Worm (Caenorhabditis elegans): ENCODE measurements around the gene C27C12.1.

Gene C27C12.1

ce11 chrX:14849054-14849453 is 4.5 kb downstream of the C27C12.1 start, which contains the start of gene acd-3:
Gene acd-3 (plus strand): TSS chrX:14849275.
- no peak for TF ChIP-seq unc-62 (GFP tag; optimal IDR thresholded peaks at IDR 0.05)

DNA sequence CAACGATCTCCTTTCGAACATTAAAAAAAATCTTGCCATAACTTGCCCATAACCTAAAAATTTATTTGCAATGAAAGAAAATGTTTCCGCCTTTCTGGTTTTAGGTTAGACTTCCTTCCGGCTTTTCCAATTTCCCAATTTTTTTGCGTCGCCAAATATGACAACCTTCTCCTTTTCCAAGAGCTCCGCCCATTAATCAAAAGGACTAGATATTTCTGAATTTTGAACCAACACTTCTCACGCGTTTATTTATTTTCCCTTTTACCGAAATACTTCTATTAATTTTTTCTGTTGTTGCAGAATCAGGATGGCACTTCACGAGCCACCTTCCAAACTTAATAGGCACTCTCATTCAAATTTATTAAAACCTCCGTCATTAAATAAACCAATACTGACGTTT is 7.9 kb downstream of the C27C12.1 start, which contains the start of gene egrh-1:
Gene egrh-1 (plus strand): TSS at position 301 of the 400 bp plus-strand sequence.
- no peak for TF ChIP-seq unc-62 (GFP tag; optimal IDR thresholded peaks at IDR 0.05)

ce11 chrX:14844481-14844880 is 9.1 kb downstream of the C27C12.1 start:
- TF ChIP-seq unc-62 (GFP tag; optimal IDR thresholded peaks at IDR 0.05), result no peak

- TF ChIP-seq unc-62 (GFP tag; optimal IDR thresholded peaks at IDR 0.05), result no peak
These were observed 10.7 kb downstream of the C27C12.1 start for ce11 chrX:14842846-14843369.

ce11 chrX:14841030-14841429 is 12.5 kb downstream of the C27C12.1 start:
- no peak for TF ChIP-seq unc-62 (GFP tag; optimal IDR thresholded peaks at IDR 0.05)

ce11 chrX:14838339-14838738 is 15.2 kb downstream of the C27C12.1 start:
- TF ChIP-seq unc-62 (GFP tag; optimal IDR thresholded peaks at IDR 0.05), result no peak

- no peak for TF ChIP-seq unc-62 (GFP tag; optimal IDR thresholded peaks at IDR 0.05)
These were observed 22.0 kb downstream of the C27C12.1 start, which contains the start of gene dpf-2 for ce11 chrX:14831531-14831930. Gene dpf-2 (plus strand): TSS chrX:14831831.

DNA sequence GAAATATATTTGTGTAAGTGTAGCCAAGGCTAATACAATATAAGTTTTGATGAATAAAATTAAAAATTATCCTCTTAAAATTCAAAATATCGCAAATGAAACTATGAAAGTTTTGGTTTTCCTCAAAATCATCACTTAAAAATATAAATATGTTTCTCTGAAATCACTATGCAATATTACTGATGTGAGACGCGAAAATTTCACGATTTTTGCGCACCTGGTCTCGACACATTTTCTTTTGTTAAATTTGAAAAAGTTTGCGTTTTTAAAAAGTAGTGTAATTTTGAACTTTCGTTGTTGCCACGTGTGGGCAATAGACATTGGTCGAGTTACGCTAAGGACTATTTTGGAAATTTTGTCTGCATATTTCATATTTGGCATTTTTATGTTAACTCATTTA is 24.8 kb downstream of the C27C12.1 start:
- TF ChIP-seq unc-62 (GFP tag; optimal IDR thresholded peaks at IDR 0.05), result no peak

ce11 chrX:14824490-14825050 is 29.0 kb downstream of the C27C12.1 start, which contains the start of gene mbk-1:
Gene mbk-1 (minus strand): TSS chrX:14824540.
- no peak for TF ChIP-seq unc-62 (GFP tag; optimal IDR thresholded peaks at IDR 0.05)

DNA sequence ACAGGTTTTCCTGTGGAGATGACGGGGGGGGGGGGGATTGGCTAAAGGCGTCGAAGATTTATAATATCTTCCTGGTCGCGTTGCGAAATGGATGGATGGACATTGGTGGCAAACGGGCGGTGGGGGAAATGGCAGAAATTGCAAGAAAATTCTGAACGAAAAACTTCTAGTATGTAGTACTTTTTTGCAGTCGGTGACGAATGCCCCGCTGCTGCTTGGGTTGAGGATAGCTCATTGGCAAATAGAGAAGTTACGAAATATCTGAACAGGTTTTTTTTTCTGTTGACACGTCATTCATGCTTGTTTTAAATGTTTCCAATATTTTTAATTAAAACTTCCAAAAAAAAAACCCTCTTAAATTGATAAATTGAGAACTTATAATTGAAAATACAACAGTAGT is 34.1 kb downstream of the C27C12.1 start:
- TF ChIP-seq unc-62 (GFP tag; optimal IDR thresholded peaks at IDR 0.05), result no peak

ce11 chrX:14818464-14819259 is 34.9 kb downstream of the C27C12.1 start, which contains the start of gene epn-1:
Gene epn-1 (minus strand): TSS chrX:14818514.
- no peak for TF ChIP-seq unc-62 (GFP tag; optimal IDR thresholded peaks at IDR 0.05)

ce11 chrX:14816717-14817116 is 36.8 kb downstream of the C27C12.1 start:
- TF ChIP-seq unc-62 (GFP tag; optimal IDR thresholded peaks at IDR 0.05), result no peak

DNA sequence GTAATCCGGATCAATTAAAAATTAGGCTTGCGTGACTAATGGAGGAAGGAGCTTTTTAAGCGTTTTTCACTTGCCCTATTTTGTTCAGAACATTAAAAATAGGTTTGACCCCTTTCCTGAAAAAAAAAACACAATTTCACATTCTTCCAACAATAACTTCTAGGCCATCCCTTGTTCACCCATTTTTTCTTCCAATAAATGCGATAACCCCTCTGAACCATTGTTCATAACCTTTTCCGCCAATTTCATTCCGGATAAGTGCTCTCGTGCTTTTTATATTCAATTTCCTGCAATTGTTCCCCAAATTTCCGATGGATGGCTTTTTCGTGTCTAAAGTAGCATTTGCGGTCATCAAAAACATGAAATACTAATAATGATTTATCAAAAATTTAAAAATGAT is 38.1 kb downstream of the C27C12.1 start:
- TF ChIP-seq unc-62 (GFP tag; optimal IDR thresholded peaks at IDR 0.05), result no peak

ce11 chrX:14813398-14813797 is 40.2 kb downstream of the C27C12.1 start:
- TF ChIP-seq unc-62 (GFP tag; optimal IDR thresholded peaks at IDR 0.05), result no peak

DNA sequence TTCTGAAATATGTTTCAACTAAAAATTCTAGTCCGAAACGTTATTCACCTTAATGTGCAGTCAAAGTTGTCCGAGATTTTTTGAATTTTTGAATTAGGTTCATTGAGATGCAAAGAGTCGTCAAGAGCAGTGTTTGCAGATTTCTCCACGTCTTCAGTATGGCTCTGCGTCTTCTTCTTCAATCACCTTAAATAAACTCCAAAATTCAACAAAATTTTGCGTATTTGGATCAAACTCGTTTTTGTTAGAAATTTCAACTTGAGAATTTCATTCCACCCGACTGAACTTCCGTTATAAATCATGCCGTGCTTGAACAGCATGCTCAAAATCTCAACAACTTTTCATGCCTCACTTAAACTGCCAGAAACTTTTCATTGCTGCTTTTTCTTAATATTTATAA is 41.5 kb downstream of the C27C12.1 start, which contains the start of gene T04C10.3:
Gene T04C10.3 (plus strand): TSS at position 301 of the 400 bp plus-strand sequence.
- no peak for TF ChIP-seq unc-62 (GFP tag; optimal IDR thresholded peaks at IDR 0.05)

DNA sequence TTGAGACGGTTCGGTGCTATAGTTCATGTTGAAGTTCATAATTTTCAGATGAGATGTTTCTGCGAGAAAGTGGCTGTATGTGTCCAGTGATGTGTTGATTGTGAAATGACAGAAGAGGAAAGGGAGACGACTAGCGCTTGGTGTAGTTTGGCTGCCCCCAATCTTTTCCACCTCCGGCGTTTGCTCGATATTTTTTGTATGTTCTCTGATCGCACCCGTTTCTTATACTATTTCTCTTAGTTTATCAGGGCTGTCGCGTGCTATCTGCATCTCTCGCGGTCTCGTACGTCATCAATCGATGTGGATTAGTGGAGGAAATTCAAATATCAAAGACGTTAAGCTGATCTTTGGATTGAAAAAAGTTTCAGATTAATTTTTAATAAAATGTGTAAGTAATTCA is 42.8 kb downstream of the C27C12.1 start, which contains the start of gene atf-4:
Gene atf-4 (minus strand): TSS at position 93 of the 400 bp plus-strand sequence.
- TF ChIP-seq unc-62 (GFP tag; optimal IDR thresholded peaks at IDR 0.05), result no peak

ce11 chrX:14809905-14810304 is 43.7 kb downstream of the C27C12.1 start:
- TF ChIP-seq unc-62 (GFP tag; optimal IDR thresholded peaks at IDR 0.05), result no peak

Measured in whole organism, dauer.